Worm (Caenorhabditis elegans) whole organism, young adult: ENCODE results near the gene ztf-8.

Source experiments
- B0019.2 ChIP-seq: fragments of 200-800 bp; sonication (Bioruptor generic); conservative IDR thresholded peaks from 2 replicates; pipeline ENCODE4 v1.3.6; 2022; ENCODE audit warnings: missing genetic modification reagents, missing genetic modification characterization, missing compliant biosample characterization
- C06A6.2 ChIP-seq: fragments of 200-800 bp; sonication (Bioruptor generic); conservative IDR thresholded peaks from 2 replicates; pipeline ENCODE4 v1.3.6; 2022; ENCODE audit warnings: missing genetic modification characterization, missing compliant biosample characterization
- C17E4.6 ChIP-seq: fragments of 200-800 bp; sonication (Bioruptor generic); IDR thresholded peaks from 2 replicates; pipeline ENCODE4 v1.3.6; 2022; ENCODE audit warnings: missing genetic modification reagents, missing genetic modification characterization, missing compliant biosample characterization
- F23B12.7 ChIP-seq: sonication (generic microtip); optimal IDR thresholded peaks from 2 replicates; lab custom pipeline; 2017; ENCODE audit warnings: missing genetic modification characterization, mild to moderate bottlenecking, missing compliant biosample characterization, antibody characterized with exemption, moderate library complexity; ENCODE audit not compliant: insufficient read depth
- F49E8.2 ChIP-seq: sonication (generic microtip); optimal IDR thresholded peaks from 3 replicates; lab custom pipeline; 2017; ENCODE audit warnings: missing genetic modification characterization, mild to moderate bottlenecking, missing compliant biosample characterization, antibody characterized with exemption, moderate library complexity; ENCODE audit not compliant: insufficient read depth
- F57A8.1 ChIP-seq: fragments of 200-800 bp; sonication (Bioruptor generic); optimal IDR thresholded peaks from 2 replicates; lab custom pipeline; 2018; ENCODE audit warnings: mild to moderate bottlenecking, missing genetic modification characterization, moderate library complexity, missing compliant biosample characterization
- Y53G8AR.9 ChIP-seq: fragments of 200-800 bp; sonication (Bioruptor generic); conservative IDR thresholded peaks from 2 replicates; pipeline ENCODE4 v1.3.6; 2022; ENCODE audit warnings: missing genetic modification reagents, missing genetic modification characterization, missing compliant biosample characterization
- Y67H2A.10 ChIP-seq: fragments of 200-800 bp; sonication (Bioruptor generic); conservative IDR thresholded peaks from 2 replicates; pipeline ENCODE4 v1.3.6; 2022; ENCODE audit warnings: missing genetic modification reagents, missing genetic modification characterization, missing compliant biosample characterization
- Y79H2A.3 ChIP-seq: fragments of 200-800 bp; sonication (Bioruptor generic); conservative IDR thresholded peaks from 2 replicates; pipeline ENCODE4 v1.3.6; 2022; ENCODE audit warnings: missing genetic modification reagents, missing genetic modification characterization, missing compliant biosample characterization
- ZK185.1 ChIP-seq: sonication (generic microtip); optimal IDR thresholded peaks from 2 replicates; lab custom pipeline; 2016; ENCODE audit warnings: mild to moderate bottlenecking, missing genetic modification characterization, missing compliant biosample characterization; ENCODE audit not compliant: poor library complexity, severe bottlenecking
- aptf-2 ChIP-seq: fragments of 200-800 bp; sonication (Bioruptor generic); conservative IDR thresholded peaks from 2 replicates; pipeline ENCODE4 v1.3.6; 2022; ENCODE audit warnings: missing genetic modification reagents, missing genetic modification characterization, missing compliant biosample characterization
- attf-3 ChIP-seq: fragments of 200-800 bp; sonication (Bioruptor generic); conservative IDR thresholded peaks from 2 replicates; pipeline ENCODE4 v1.3.6; 2022; ENCODE audit warnings: missing genetic modification reagents, missing genetic modification characterization, missing compliant biosample characterization
- bed-2 ChIP-seq: fragments of 200-800 bp; sonication (Bioruptor generic); IDR thresholded peaks from 2 replicates; pipeline ENCODE4 v1.3.6; 2022; ENCODE audit warnings: missing genetic modification reagents, missing genetic modification characterization, missing compliant biosample characterization
- ccch-3 ChIP-seq: fragments of 200-800 bp; sonication (Bioruptor generic); optimal IDR thresholded peaks from 2 replicates; lab custom pipeline; 2018; ENCODE audit warnings: mild to moderate bottlenecking, missing genetic modification characterization, missing compliant biosample characterization
- cebp-1 ChIP-seq, 2 experiments: fragments of 200-800 bp in 1 of 2; sonication (Bioruptor generic) in 1 of 2; sonication (generic microtip) in 1 of 2; IDR thresholded peaks in 1 of 2; optimal IDR thresholded peaks in 1 of 2; 2 replicates each; pipeline versions ENCODE4 v1.3.6 to Lab custom; 2017 to 2022; ENCODE audit warnings: missing compliant biosample characterization in 2 of 2, missing genetic modification characterization in 2 of 2, mild to moderate bottlenecking in 1 of 2, missing genetic modification reagents in 1 of 2, moderate library complexity in 1 of 2
- ceh-27 ChIP-seq: fragments of 200-800 bp; sonication (Bioruptor generic); optimal IDR thresholded peaks from 2 replicates; lab custom pipeline; 2018; ENCODE audit warnings: mild to moderate bottlenecking, missing genetic modification characterization, moderate library complexity, missing compliant biosample characterization
- ceh-58 ChIP-seq: fragments of 200-800 bp; sonication (Bioruptor generic); IDR thresholded peaks from 2 replicates; pipeline ENCODE4 v1.3.6; 2022; ENCODE audit warnings: missing genetic modification characterization, missing compliant biosample characterization
- ceh-91 ChIP-seq: fragments of 200-800 bp; sonication (Bioruptor generic); IDR thresholded peaks from 2 replicates; pipeline ENCODE4 v1.3.6; 2022; ENCODE audit warnings: missing genetic modification reagents, missing genetic modification characterization, missing compliant biosample characterization
- dpff-1 ChIP-seq: sonication (generic microtip); optimal IDR thresholded peaks from 2 replicates; lab custom pipeline; 2017; ENCODE audit warnings: mild to moderate bottlenecking, missing genetic modification characterization, missing compliant biosample characterization
- dpl-1 ChIP-seq: fragments of 150-350 bp; optimal IDR thresholded peaks from 2 replicates; lab custom pipeline; 2014; ENCODE audit warnings: missing biosample characterization, missing genetic modification reagents, missing genetic modification characterization
- efl-1 ChIP-seq: fragments of 150-350 bp; optimal IDR thresholded peaks from 2 replicates; lab custom pipeline; 2014; ENCODE audit warnings: missing biosample characterization, missing genetic modification reagents, missing genetic modification characterization
- egrh-3 ChIP-seq: fragments of 200-800 bp; sonication (Bioruptor generic); IDR thresholded peaks from 2 replicates; pipeline ENCODE4 v1.3.6; 2022; ENCODE audit warnings: missing genetic modification reagents, missing genetic modification characterization, missing compliant biosample characterization
- ekl-4 ChIP-seq: fragments of 200-800 bp; sonication (Bioruptor generic); IDR thresholded peaks from 2 replicates; pipeline ENCODE4 v1.3.6; 2022; ENCODE audit warnings: missing genetic modification reagents, missing genetic modification characterization, missing compliant biosample characterization
- ets-4 ChIP-seq: fragments of 200-800 bp; sonication (Bioruptor generic); optimal IDR thresholded peaks from 2 replicates; lab custom pipeline; 2018; ENCODE audit warnings: mild to moderate bottlenecking, missing genetic modification characterization, missing compliant biosample characterization
- lin-35 ChIP-seq, 3 experiments: fragments of 150-350 bp in 2 of 3; sonication (generic microtip) in 1 of 3; optimal IDR thresholded peaks; 2 replicates each; lab custom pipeline; 2014 to 2018; ENCODE audit warnings: missing biosample characterization in 3 of 3, missing genetic modification characterization in 3 of 3, missing genetic modification reagents in 3 of 3
- lin-54 ChIP-seq: fragments of 200-800 bp; sonication (Bioruptor generic); optimal IDR thresholded peaks from 2 replicates; lab custom pipeline; 2018; ENCODE audit warnings: mild to moderate bottlenecking, missing genetic modification characterization, missing compliant biosample characterization
- lsl-1 ChIP-seq: fragments of 200-800 bp; sonication (Bioruptor generic); optimal IDR thresholded peaks from 2 replicates; lab custom pipeline; 2018; ENCODE audit warnings: mild to moderate bottlenecking, missing genetic modification characterization, moderate library complexity, missing compliant biosample characterization
- madf-10 ChIP-seq: sonication (generic microtip); optimal IDR thresholded peaks from 2 replicates; lab custom pipeline; 2016; ENCODE audit warnings: mild to moderate bottlenecking, missing genetic modification characterization, missing compliant biosample characterization
- madf-8 ChIP-seq: fragments of 200-800 bp; sonication (Bioruptor generic); conservative IDR thresholded peaks from 2 replicates; pipeline ENCODE4 v1.3.6; 2022; ENCODE audit warnings: missing genetic modification reagents, missing genetic modification characterization, missing compliant biosample characterization
- mcd-1 ChIP-seq: fragments of 200-800 bp; sonication (Bioruptor generic); IDR thresholded peaks from 2 replicates; pipeline ENCODE4 v1.3.6; 2022; ENCODE audit warnings: missing genetic modification reagents, missing genetic modification characterization, missing compliant biosample characterization
- mes-4 ChIP-seq: sonication (generic microtip); optimal IDR thresholded peaks from 2 replicates; lab custom pipeline; 2016; ENCODE audit warnings: missing genotype, missing genetic modification characterization, missing compliant biosample characterization
- nfya-1 ChIP-seq: sonication (generic microtip); optimal IDR thresholded peaks from 2 replicates; lab custom pipeline; 2017; ENCODE audit warnings: antibody characterized with exemption, missing compliant biosample characterization, missing genetic modification characterization, borderline replicate concordance; ENCODE audit not compliant: insufficient read depth
- nhr-179 ChIP-seq: sonication (generic microtip); optimal IDR thresholded peaks from 2 replicates; lab custom pipeline; 2016; ENCODE audit warnings: mild to moderate bottlenecking, missing genetic modification characterization, missing compliant biosample characterization
- pbrm-1 ChIP-seq: fragments of 200-800 bp; sonication (Bioruptor generic); IDR thresholded peaks from 2 replicates; pipeline ENCODE4 v1.3.6; 2022; ENCODE audit warnings: missing genetic modification reagents, missing genetic modification characterization, missing compliant biosample characterization
- pha-4 ChIP-seq: fragments of 150-350 bp; sonication (generic microtip); optimal IDR thresholded peaks from 2 replicates; lab custom pipeline; 2014; ENCODE audit warnings: missing biosample characterization, missing genetic modification reagents, missing genetic modification characterization
- repo-1 ChIP-seq: sonication (generic microtip); optimal IDR thresholded peaks from 2 replicates; lab custom pipeline; 2017; ENCODE audit warnings: mild to moderate bottlenecking, missing genetic modification characterization, missing compliant biosample characterization
- rpc-1 ChIP-seq, 2 experiments: fragments of 150-350 bp in 1 of 2; sonication (generic microtip) in 1 of 2; optimal IDR thresholded peaks; 2 replicates each; lab custom pipeline; 2014 to 2018; ENCODE audit warnings: missing biosample characterization in 1 of 2, missing genetic modification characterization in 1 of 2, missing genetic modification reagents in 1 of 2, missing genotype in 1 of 2
- snpc-3.4 ChIP-seq: sonication (generic microtip); optimal IDR thresholded peaks from 2 replicates; lab custom pipeline; 2017; ENCODE audit warnings: missing genetic modification characterization, mild to moderate bottlenecking, missing compliant biosample characterization, antibody characterized with exemption, moderate library complexity, missing genotype, missing genetic modification reagents
- snpc-4 ChIP-seq, 5 experiments: fragments of 150-350 bp in 1 of 5; sonication (generic microtip) in 4 of 5; optimal IDR thresholded peaks; 2 replicates each; lab custom pipeline; 2014 to 2018; ENCODE audit warnings: missing genetic modification characterization in 5 of 5, missing biosample characterization in 3 of 5, antibody characterized with exemption in 2 of 5, mild to moderate bottlenecking in 2 of 5, missing compliant biosample characterization in 2 of 5, missing genotype in 2 of 5, moderate library complexity in 2 of 5, missing genetic modification reagents in 1 of 5
- tbp1 ChIP-seq: fragments of 200-800 bp; sonication (Bioruptor generic); optimal IDR thresholded peaks from 2 replicates; lab custom pipeline; 2018; ENCODE audit warnings: mild to moderate bottlenecking, missing genetic modification characterization, missing compliant biosample characterization
- tlf-1 ChIP-seq: fragments of 200-800 bp; sonication (Bioruptor generic); optimal IDR thresholded peaks from 2 replicates; lab custom pipeline; 2018; ENCODE audit warnings: mild to moderate bottlenecking, missing genetic modification characterization, missing compliant biosample characterization
- unc-130 ChIP-seq: sonication (generic microtip); optimal IDR thresholded peaks from 2 replicates; lab custom pipeline; 2016; ENCODE audit warnings: missing genetic modification reagents, missing genetic modification characterization, missing compliant biosample characterization
- ztf-18 ChIP-seq: sonication (generic microtip); optimal IDR thresholded peaks from 2 replicates; lab custom pipeline; 2016; ENCODE audit warnings: missing genotype, mild to moderate bottlenecking, missing genetic modification characterization, missing compliant biosample characterization
- ztf-28 ChIP-seq: fragments of 200-800 bp; sonication (Bioruptor generic); IDR thresholded peaks from 2 replicates; pipeline ENCODE4 v1.3.6; 2022; ENCODE audit warnings: missing genetic modification reagents, missing genetic modification characterization, missing compliant biosample characterization

ztf-8 gene

ce11 chrIII:5227831-5228467 is 45.3 kb downstream of the ztf-8 start, which contains the start of the genes C34E10.12, C34E10.10 and atp-2 (continued):
- peak in 1 of 3 experiments; percentile 76 for TF ChIP-seq lin-35 (GFP tag; optimal IDR thresholded peaks at IDR 0.05; lab: Kevin White, UChicago)
- no peak for TF ChIP-seq snpc-4 (GFP tag; optimal IDR thresholded peaks at IDR 0.05; lab: Kevin White, UChicago)
- TF ChIP-seq snpc-4 (tag; optimal IDR thresholded peaks at IDR 0.05; lab: Kevin White, UChicago): peak; percentile 24 to 75 (median 40)
- TF ChIP-seq dpl-1 (GFP tag; lab: Kevin White, UChicago): peak; percentile 58
- TF ChIP-seq pbrm-1 (GFP tag; lab: Robert Waterston, UW): peak; percentile 50; the same call in 1 of the 2 replicates
- peak; percentile 58 for TF ChIP-seq ceh-27
- peak; percentile 61 for TF ChIP-seq tbp1 (GFP tag; lab: Kevin White, UChicago)
- peak; percentile 25 for TF ChIP-seq rpc-1 (optimal IDR thresholded peaks at IDR 0.05; lab: Kevin White, UChicago)
- TF ChIP-seq rpc-1 (tag; optimal IDR thresholded peaks at IDR 0.05; lab: Kevin White, UChicago): no peak
- TF ChIP-seq ztf-18 (tag; lab: Kevin White, UChicago): peak; percentile 12
- TF ChIP-seq Y67H2A.10 (GFP tag; lab: Robert Waterston, UW): 0 out of 2 replicates have a peak, but pooled peaks have one; percentile 39
- no peak for TF ChIP-seq cebp-1 (GFP tag; IDR thresholded peaks at IDR 0.05; lab: Robert Waterston, UW)
- TF ChIP-seq cebp-1 (tag; optimal IDR thresholded peaks at IDR 0.05; lab: Kevin White, UChicago): peak; percentile 59
- TF ChIP-seq ceh-58 (GFP tag; lab: Robert Waterston, UW): no peak
- TF ChIP-seq madf-10 (tag; lab: Kevin White, UChicago): peak; percentile 54
- TF ChIP-seq tlf-1 (GFP tag; lab: Kevin White, UChicago): peak; percentile 13
- TF ChIP-seq attf-3 (GFP tag; lab: Robert Waterston, UW): peak; percentile 57; the same call in 1 of the 2 replicates
- TF ChIP-seq dpff-1 (tag; lab: Kevin White, UChicago): no peak
- peak; percentile 23 for TF ChIP-seq unc-130
- peak; percentile 73 for TF ChIP-seq mcd-1 (GFP tag; lab: Robert Waterston, UW)
- 0 out of 2 replicates have a peak, but pooled peaks have one; percentile 34 for TF ChIP-seq Y53G8AR.9 (GFP tag; lab: Robert Waterston, UW)
- no peak for TF ChIP-seq ccch-3
- TF ChIP-seq ZK185.1 (tag; lab: Kevin White, UChicago): peak; percentile 68
- peak; percentile 47 for TF ChIP-seq lsl-1 (GFP tag; lab: Kevin White, UChicago)
- peak; percentile 71 for TF ChIP-seq lin-54 (GFP tag; lab: Kevin White, UChicago)
- TF ChIP-seq ekl-4 (GFP tag; lab: Robert Waterston, UW): peak; percentile 59
- no peak for TF ChIP-seq repo-1 (tag; lab: Kevin White, UChicago)
- peak; percentile 46; the same call in 1 of the 2 replicates for TF ChIP-seq C06A6.2 (GFP tag; lab: Robert Waterston, UW)
- TF ChIP-seq pha-4 (tag; lab: Kevin White, UChicago): peak; percentile 11

- TF ChIP-seq ets-4 (GFP tag; lab: Kevin White, UChicago) (no peak), F49E8.2 (tag; lab: Kevin White, UChicago) (no peak), F23B12.7 (no peak), bed-2 (GFP tag; lab: Robert Waterston, UW) (no peak), ceh-91 (GFP tag; lab: Robert Waterston, UW) (no peak), mes-4 (tag; lab: Kevin White, UChicago) (no peak), nhr-179 (tag; lab: Kevin White, UChicago) (no peak), B0019.2 (GFP tag; lab: Robert Waterston, UW) (no peak), Y79H2A.3 (GFP tag; lab: Robert Waterston, UW) (no peak), lin-54 (GFP tag; lab: Kevin White, UChicago) (no peak), snpc-3.4 (tag; lab: Kevin White, UChicago) (no peak), ztf-28 (GFP tag; lab: Robert Waterston, UW) (no peak), efl-1 (GFP tag; lab: Kevin White, UChicago) (peak; percentile 10), madf-8 (GFP tag; lab: Robert Waterston, UW) (no peak), nfya-1 (tag; lab: Kevin White, UChicago) (no peak), F57A8.1 (GFP tag; lab: Kevin White, UChicago) (no peak), aptf-2 (GFP tag; lab: Robert Waterston, UW) (no peak), C17E4.6 (GFP tag; lab: Robert Waterston, UW) (no peak), egrh-3 (no peak), lsl-1 (GFP tag; lab: Kevin White, UChicago) (peak; percentile 68)
Observed at ce11 chrIII:5225321-5225720, 48.0 kb downstream of the ztf-8 start, which contains the start of gene nex-1. TSS of gene nex-1 (plus strand) at chrIII:5225621.
